Worm (Caenorhabditis elegans) whole organism, L1 larva: ENCODE data around the gene W03F9.1.

Experiments used
- C16A3.4 ChIP-seq: fragments of 150-350 bp; optimal IDR thresholded peaks from 2 replicates; lab custom pipeline; 2014; ENCODE audit warnings: missing biosample characterization, missing genetic modification characterization
- C34B4.2 ChIP-seq: sonication (generic microtip); optimal IDR thresholded peaks from 2 replicates; lab custom pipeline; 2017; ENCODE audit warnings: mild to moderate bottlenecking, missing genetic modification characterization, missing compliant biosample characterization
- Y116A8C.19 ChIP-seq: sonication (generic microtip); optimal IDR thresholded peaks from 2 replicates; lab custom pipeline; 2016; ENCODE audit warnings: missing compliant biosample characterization, missing genetic modification characterization, borderline replicate concordance
- aha-1 ChIP-seq: fragments of 150-350 bp; optimal IDR thresholded peaks from 2 replicates; lab custom pipeline; 2014; ENCODE audit warnings: missing biosample characterization, missing genetic modification characterization
- alr-1 ChIP-seq: fragments of 200-800 bp; sonication (Bioruptor generic); optimal IDR thresholded peaks from 2 replicates; lab custom pipeline; 2018; ENCODE audit warnings: borderline replicate concordance, mild to moderate bottlenecking, missing genetic modification characterization, missing compliant biosample characterization
- ama-1 ChIP-seq: fragments of 150-350 bp; optimal IDR thresholded peaks from 2 replicates; lab custom pipeline; 2014
- blmp-1 ChIP-seq: fragments of 150-350 bp; optimal IDR thresholded peaks from 2 replicates; lab custom pipeline; 2014; ENCODE audit warnings: missing biosample characterization, missing genetic modification characterization
- ceh-63 ChIP-seq: fragments of 200-800 bp; sonication (Bioruptor generic); optimal IDR thresholded peaks from 2 replicates; lab custom pipeline; 2018; ENCODE audit warnings: mild to moderate bottlenecking, missing genetic modification characterization, missing compliant biosample characterization
- ceh-8 ChIP-seq: fragments of 200-800 bp; sonication (Bioruptor generic); optimal IDR thresholded peaks from 2 replicates; lab custom pipeline; 2018; ENCODE audit warnings: mild to moderate bottlenecking, missing genetic modification characterization, moderate library complexity, missing compliant biosample characterization
- ceh-88 ChIP-seq: fragments of 200-800 bp; sonication (Bioruptor generic); IDR thresholded peaks from 2 replicates; pipeline ENCODE4 v1.3.6; 2022; ENCODE audit warnings: missing genetic modification characterization, missing compliant biosample characterization
- ceh-90 ChIP-seq: sonication (generic microtip); optimal IDR thresholded peaks from 2 replicates; lab custom pipeline; 2016; ENCODE audit warnings: missing genetic modification characterization, missing compliant biosample characterization
- ces-1 ChIP-seq: fragments of 150-350 bp; optimal IDR thresholded peaks from 2 replicates; lab custom pipeline; 2014; ENCODE audit warnings: missing biosample characterization, missing genetic modification reagents, missing genetic modification characterization
- dpl-1 ChIP-seq, 3 experiments: fragments of 150-350 bp in 2 of 3; sonication (generic microtip) in 1 of 3; optimal IDR thresholded peaks; 2 replicates each; lab custom pipeline; 2014 to 2017; ENCODE audit warnings: missing biosample characterization in 3 of 3, missing genetic modification characterization in 3 of 3, missing genetic modification reagents in 3 of 3
- efl-1 ChIP-seq, 4 experiments: fragments of 150-350 bp; optimal IDR thresholded peaks in 3 of 4; peaks in 1 of 4; 1 replicate in 1 of 4; 2 replicates in 3 of 4; lab custom pipeline; 2014; ENCODE audit warnings: missing biosample characterization in 2 of 4, missing genetic modification characterization in 2 of 4, missing genetic modification reagents in 2 of 4
- efl-3 ChIP-seq: fragments of 200-800 bp; sonication (Bioruptor generic); optimal IDR thresholded peaks from 2 replicates; lab custom pipeline; 2018; ENCODE audit warnings: mild to moderate bottlenecking, missing genetic modification characterization, missing compliant biosample characterization
- egl-13 ChIP-seq: sonication (generic microtip); optimal IDR thresholded peaks from 2 replicates; lab custom pipeline; 2016; ENCODE audit warnings: missing genotype, missing genetic modification reagents, missing genetic modification characterization, missing compliant biosample characterization
- egl-27 ChIP-seq, 2 experiments: fragments of 150-350 bp in 1 of 2; sonication (generic microtip); optimal IDR thresholded peaks; 3 replicates each; lab custom pipeline; 2017 to 2018; ENCODE audit warnings: missing biosample characterization in 2 of 2, missing genetic modification characterization in 2 of 2, missing genetic modification reagents in 2 of 2
- elt-2 ChIP-seq: sonication (generic microtip); optimal IDR thresholded peaks from 2 replicates; lab custom pipeline; 2016; ENCODE audit warnings: missing genetic modification characterization, mild to moderate bottlenecking, inconsistent platforms, missing compliant biosample characterization, missing genetic modification reagents
- ets-5 ChIP-seq: fragments of 200-800 bp; sonication (Bioruptor generic); IDR thresholded peaks from 2 replicates; pipeline ENCODE4 v1.3.6; 2022; ENCODE audit warnings: missing genetic modification characterization, missing compliant biosample characterization
- fkh-10 ChIP-seq: sonication (generic microtip); optimal IDR thresholded peaks from 2 replicates; lab custom pipeline; 2017; ENCODE audit warnings: missing biosample characterization, missing genetic modification reagents, missing genetic modification characterization
- grh-1 ChIP-seq: fragments of 200-800 bp; sonication (Bioruptor generic); IDR thresholded peaks from 2 replicates; pipeline ENCODE4 v1.3.6; 2022; ENCODE audit warnings: missing genetic modification reagents, missing genetic modification characterization, missing compliant biosample characterization
- isw-1 ChIP-seq: fragments of 200-800 bp; sonication (Bioruptor generic); IDR thresholded peaks from 2 replicates; pipeline ENCODE4 v1.3.6; 2022; ENCODE audit warnings: missing genetic modification characterization, missing compliant biosample characterization
- lin-13 ChIP-seq: fragments of 150-350 bp; optimal IDR thresholded peaks from 2 replicates; lab custom pipeline; 2014; ENCODE audit warnings: missing biosample characterization, missing genetic modification reagents, missing genetic modification characterization
- lin-14 ChIP-seq: fragments of 200-800 bp; sonication (Bioruptor generic); optimal IDR thresholded peaks from 2 replicates; lab custom pipeline; 2018; ENCODE audit warnings: mild to moderate bottlenecking, missing genetic modification characterization, moderate library complexity, missing compliant biosample characterization
- lin-39 ChIP-seq: fragments of 150-350 bp; optimal IDR thresholded peaks from 2 replicates; lab custom pipeline; 2014; ENCODE audit warnings: missing biosample characterization, missing genetic modification reagents, missing genetic modification characterization
- lir-3 ChIP-seq: sonication (generic microtip); optimal IDR thresholded peaks from 2 replicates; lab custom pipeline; 2016; ENCODE audit warnings: mild to moderate bottlenecking, missing genetic modification characterization, moderate library complexity, missing compliant biosample characterization; ENCODE audit not compliant: poor library complexity
- lsy-2 ChIP-seq, 2 experiments: fragments of 150-350 bp; optimal IDR thresholded peaks; 2 replicates each; lab custom pipeline; 2014; ENCODE audit warnings: missing biosample characterization in 2 of 2, missing genetic modification characterization in 2 of 2
- mab-9 ChIP-seq: fragments of 200-800 bp; sonication (Bioruptor generic); IDR thresholded peaks from 2 replicates; pipeline ENCODE4 v1.3.6; 2022; ENCODE audit warnings: missing genetic modification reagents, missing genetic modification characterization, missing compliant biosample characterization
- mdl-1 ChIP-seq, 2 experiments: fragments of 150-350 bp; optimal IDR thresholded peaks; 2 replicates each; lab custom pipeline; 2014 to 2017; ENCODE audit warnings: missing biosample characterization in 2 of 2, missing genetic modification characterization in 2 of 2, inconsistent platforms in 1 of 2
- nhr-11 ChIP-seq: fragments of 150-350 bp; optimal IDR thresholded peaks from 2 replicates; lab custom pipeline; 2014; ENCODE audit warnings: missing biosample characterization, missing genetic modification characterization
- nhr-12 ChIP-seq: sonication (generic microtip); optimal IDR thresholded peaks from 2 replicates; lab custom pipeline; 2017; ENCODE audit warnings: missing biosample characterization, missing genetic modification characterization
- nhr-19 ChIP-seq: fragments of 200-800 bp; sonication (Bioruptor generic); conservative IDR thresholded peaks from 2 replicates; pipeline ENCODE4 v1.3.6; 2022; ENCODE audit warnings: missing genetic modification characterization, missing compliant biosample characterization
- nhr-20 ChIP-seq: sonication (generic microtip); optimal IDR thresholded peaks from 2 replicates; lab custom pipeline; 2016; ENCODE audit warnings: mild to moderate bottlenecking, missing genetic modification characterization, missing compliant biosample characterization
- nhr-237 ChIP-seq: fragments of 150-350 bp; optimal IDR thresholded peaks from 2 replicates; lab custom pipeline; 2014; ENCODE audit warnings: missing biosample characterization, missing genetic modification characterization
- nhr-47 ChIP-seq: sonication (generic microtip); optimal IDR thresholded peaks from 2 replicates; lab custom pipeline; 2016; ENCODE audit warnings: mild to moderate bottlenecking, missing genetic modification characterization, moderate library complexity, missing compliant biosample characterization
- nhr-71 ChIP-seq: sonication (generic microtip); optimal IDR thresholded peaks from 2 replicates; lab custom pipeline; 2016; ENCODE audit warnings: mild to moderate bottlenecking, missing genetic modification characterization, moderate library complexity, missing compliant biosample characterization
- nhr-77 ChIP-seq: fragments of 150-350 bp; optimal IDR thresholded peaks from 2 replicates; lab custom pipeline; 2014; ENCODE audit warnings: missing biosample characterization, missing genetic modification characterization
- nhr-84 ChIP-seq: sonication (generic microtip); optimal IDR thresholded peaks from 2 replicates; lab custom pipeline; 2017; ENCODE audit warnings: missing biosample characterization, missing genetic modification characterization
- nhr-90 ChIP-seq: sonication (generic microtip); optimal IDR thresholded peaks from 2 replicates; lab custom pipeline; 2016; ENCODE audit warnings: mild to moderate bottlenecking, missing genetic modification characterization, missing compliant biosample characterization; ENCODE audit not compliant: poor library complexity
- pax-3 ChIP-seq: fragments of 200-800 bp; sonication (Bioruptor generic); optimal IDR thresholded peaks from 2 replicates; lab custom pipeline; 2018; ENCODE audit warnings: mild to moderate bottlenecking, missing genetic modification characterization, moderate library complexity, missing compliant biosample characterization
- pqm-1 ChIP-seq: sonication (generic microtip); optimal IDR thresholded peaks from 3 replicates; lab custom pipeline; 2017; ENCODE audit warnings: missing biosample characterization, missing genetic modification characterization
- sox-4 ChIP-seq: sonication (generic microtip); optimal IDR thresholded peaks from 2 replicates; lab custom pipeline; 2016; ENCODE audit warnings: missing genetic modification characterization, missing compliant biosample characterization
- sptf-1 ChIP-seq: fragments of 150-350 bp; optimal IDR thresholded peaks from 2 replicates; lab custom pipeline; 2014; ENCODE audit warnings: missing biosample characterization, missing genetic modification characterization
- sup-37 ChIP-seq: fragments of 200-800 bp; sonication (Bioruptor generic); optimal IDR thresholded peaks from 2 replicates; lab custom pipeline; 2018; ENCODE audit warnings: mild to moderate bottlenecking, missing genetic modification characterization, missing compliant biosample characterization
- swsn-7 ChIP-seq: sonication (generic microtip); optimal IDR thresholded peaks from 2 replicates; lab custom pipeline; 2016; ENCODE audit warnings: missing genetic modification characterization, missing compliant biosample characterization
- tbx-2 ChIP-seq: sonication (generic microtip); optimal IDR thresholded peaks from 2 replicates; lab custom pipeline; 2016; ENCODE audit warnings: missing genetic modification characterization, missing compliant biosample characterization
- tlp-1 ChIP-seq: fragments of 150-350 bp; optimal IDR thresholded peaks from 2 replicates; lab custom pipeline; 2014; ENCODE audit warnings: missing biosample characterization, missing genetic modification characterization
- unc-130 ChIP-seq: fragments of 150-350 bp; optimal IDR thresholded peaks from 2 replicates; lab custom pipeline; 2017; ENCODE audit warnings: missing biosample characterization, missing genetic modification characterization, inconsistent platforms
- unc-86 ChIP-seq: sonication (generic microtip); optimal IDR thresholded peaks from 2 replicates; lab custom pipeline; 2016; ENCODE audit warnings: missing genetic modification characterization, missing compliant biosample characterization
- unc-98 ChIP-seq: fragments of 200-800 bp; sonication (Bioruptor generic); IDR thresholded peaks from 2 replicates; pipeline ENCODE4 v1.3.6; 2022; ENCODE audit warnings: missing genetic modification characterization, missing compliant biosample characterization
- xbp-1 ChIP-seq: sonication (generic microtip); optimal IDR thresholded peaks from 2 replicates; lab custom pipeline; 2016; ENCODE audit warnings: missing genetic modification characterization, missing compliant biosample characterization
- zip-4 ChIP-seq: fragments of 200-800 bp; sonication (Bioruptor generic); optimal IDR thresholded peaks from 2 replicates; lab custom pipeline; 2018; ENCODE audit warnings: mild to moderate bottlenecking, missing genetic modification characterization, moderate library complexity, missing compliant biosample characterization
- ztf-4 ChIP-seq: fragments of 150-350 bp; optimal IDR thresholded peaks from 2 replicates; lab custom pipeline; 2014; ENCODE audit warnings: missing biosample characterization, missing genetic modification characterization

The W03F9.1 gene

ce11 chrV:104474-104873 lies 22.0 kb downstream of the W03F9.1 start, which contains the start of gene picd-1:
TSS of gene picd-1 (plus strand) at chrV:104825.
- TF ChIP-seq ets-5 (no peak), C34B4.2 (no peak), blmp-1 (tag; lab: Kevin White, UChicago) (peak; percentile 66), efl-1 (optimal IDR thresholded peaks at IDR 0.05; lab: Kevin White, UChicago) (peak; percentile 79 to 82), efl-1 (GFP tag; optimal IDR thresholded peaks at IDR 0.05 in 1 of 2; lab: Kevin White, UChicago) (peak; percentile 84 to 98), Y116A8C.19 (no peak), alr-1 (tag; lab: Kevin White, UChicago) (no peak), fkh-10 (GFP tag; lab: Kevin White, UChicago) (peak; percentile 37), mab-9 (GFP tag; lab: Robert Waterston, UW) (no peak), lin-39 (peak; percentile 1), ztf-4 (no peak), nhr-19 (GFP tag; lab: Robert Waterston, UW) (peak; percentile 62), lin-13 (GFP tag; lab: Kevin White, UChicago) (peak; percentile 54), ama-1 (no peak), dpl-1 (GFP tag; optimal IDR thresholded peaks at IDR 0.05; lab: Kevin White, UChicago) (peak; percentile 76 to 88 (median 81)), xbp-1 (tag; lab: Kevin White, UChicago) (no peak), mdl-1 (tag; optimal IDR thresholded peaks at IDR 0.05; lab: Kevin White, UChicago) (peak in 1 of 2 experiments; percentile 53), nhr-77 (tag; lab: Kevin White, UChicago) (peak; percentile 58), sptf-1 (no peak), nhr-12 (tag; lab: Kevin White, UChicago) (no peak), egl-27 (tag; optimal IDR thresholded peaks at IDR 0.05; lab: Kevin White, UChicago) (no peak), grh-1 (no peak), ceh-8 (no peak), tlp-1 (no peak), nhr-20 (tag; lab: Kevin White, UChicago) (peak; percentile 79), pqm-1 (tag; lab: Kevin White, UChicago) (no peak), nhr-90 (peak; percentile 32), ces-1 (GFP tag; lab: Kevin White, UChicago) (no peak), nhr-11 (tag; lab: Kevin White, UChicago) (no peak), ceh-88 (GFP tag; lab: Robert Waterston, UW) (0 out of 2 replicates have a peak, but pooled peaks have one; percentile 41), efl-3 (GFP tag; lab: Kevin White, UChicago) (no peak), sox-4 (no peak), swsn-7 (no peak), lir-3 (tag; lab: Kevin White, UChicago) (no peak), unc-98 (GFP tag; lab: Robert Waterston, UW) (no peak), aha-1 (tag; lab: Kevin White, UChicago) (no peak), unc-86 (no peak), isw-1 (peak; percentile 70), zip-4 (GFP tag; lab: Kevin White, UChicago) (no peak), elt-2 (tag; lab: Kevin White, UChicago) (no peak), sup-37 (GFP tag; lab: Kevin White, UChicago) (no peak), ceh-63 (GFP tag; lab: Kevin White, UChicago) (no peak), egl-13 (tag; lab: Kevin White, UChicago) (peak; percentile 56), lsy-2 (tag; optimal IDR thresholded peaks at IDR 0.05; lab: Kevin White, UChicago) (peak; percentile 80 to 89), ceh-90 (tag; lab: Kevin White, UChicago) (no peak), nhr-237 (tag; lab: Kevin White, UChicago) (no peak), nhr-47 (tag; lab: Kevin White, UChicago) (no peak), tbx-2 (tag; lab: Kevin White, UChicago) (peak; percentile 27), lin-14 (no peak), unc-130 (tag; lab: Kevin White, UChicago) (peak; percentile 86), C16A3.4 (tag; lab: Kevin White, UChicago) (peak; percentile 89), nhr-71 (tag; lab: Kevin White, UChicago) (peak; percentile 88), nhr-84 (tag; lab: Kevin White, UChicago) (no peak), pax-3 (tag; lab: Kevin White, UChicago) (peak; percentile 37)
